Fruit fly (Drosophila melanogaster) whole organism, embryonic: ENCODE results near the gene CG31493.
A peak's percentile ranks its signal among the peaks of the same experiment; 100 is the strongest.

Source experiments
- B-H2 ChIP-seq: fragments of 200-800 bp; sonication (Bioruptor generic); optimal IDR thresholded peaks from 2 replicates; lab custom pipeline; 2018; ENCODE audit warnings: missing biosample characterization, mild to moderate bottlenecking, missing genetic modification characterization
- BEAF-32 ChIP-seq: fragments of 200-800 bp; sonication (Bioruptor generic); optimal IDR thresholded peaks from 3 replicates; lab custom pipeline; 2017; ENCODE audit warnings: missing biosample characterization, missing genetic modification characterization, mild to moderate bottlenecking, moderate library complexity, missing genetic modification reagents
- CG10267 ChIP-seq: fragments of 200-800 bp; sonication (Bioruptor generic); optimal IDR thresholded peaks from 2 replicates; lab custom pipeline; 2018; ENCODE audit warnings: missing biosample characterization, mild to moderate bottlenecking, missing genetic modification characterization, moderate library complexity
- CG10654 ChIP-seq: fragments of 200-800 bp; sonication (Bioruptor generic); optimal IDR thresholded peaks from 2 replicates; lab custom pipeline; 2016; ENCODE audit warnings: missing biosample characterization, missing genetic modification characterization
- CG11560 ChIP-seq: fragments of 200-800 bp; sonication (Bioruptor generic); IDR thresholded peaks from 3 replicates; pipeline ENCODE4 v1.3.6; 2022; ENCODE audit warnings: missing biosample characterization, missing genetic modification characterization
- CG12155 ChIP-seq: fragments of 200-800 bp; sonication (Bioruptor generic); optimal IDR thresholded peaks from 3 replicates; lab custom pipeline; 2016; ENCODE audit warnings: missing biosample characterization, missing genetic modification characterization
- CG12219 ChIP-seq: fragments of 200-800 bp; sonication (Bioruptor generic); optimal IDR thresholded peaks from 3 replicates; lab custom pipeline; 2018; ENCODE audit warnings: missing biosample characterization, mild to moderate bottlenecking, missing genetic modification characterization
- CG12391 ChIP-seq: fragments of 200-800 bp; sonication (Bioruptor generic); optimal IDR thresholded peaks from 3 replicates; lab custom pipeline; 2018; ENCODE audit warnings: missing biosample characterization, mild to moderate bottlenecking, missing genetic modification characterization, moderate library complexity
- CG12744 ChIP-seq: fragments of 200-800 bp; sonication (Bioruptor generic); optimal IDR thresholded peaks from 2 replicates; lab custom pipeline; 2016; ENCODE audit warnings: missing biosample characterization, missing genetic modification characterization
- CG13424 ChIP-seq: fragments of 200-800 bp; sonication (Bioruptor generic); optimal IDR thresholded peaks from 2 replicates; lab custom pipeline; 2019; ENCODE audit warnings: missing biosample characterization, mild to moderate bottlenecking, missing genetic modification characterization, moderate library complexity
- CG14860 ChIP-seq: fragments of 200-800 bp; sonication (Bioruptor generic); IDR thresholded peaks from 3 replicates; pipeline ENCODE4 v1.3.6; 2022; ENCODE audit warnings: missing biosample characterization, missing genetic modification characterization; ENCODE audit not compliant: partially characterized antibody
- CG1529 ChIP-seq: fragments of 200-800 bp; sonication (Bioruptor generic); optimal IDR thresholded peaks from 3 replicates; lab custom pipeline; 2018; ENCODE audit warnings: missing biosample characterization, missing genetic modification characterization
- CG1602 ChIP-seq: fragments of 200-800 bp; sonication (Bioruptor generic); optimal IDR thresholded peaks from 3 replicates; lab custom pipeline; 2016; ENCODE audit warnings: missing biosample characterization, missing genetic modification characterization
- CG1603 ChIP-seq: fragments of 200-800 bp; sonication (Bioruptor generic); optimal IDR thresholded peaks from 2 replicates; lab custom pipeline; 2019; ENCODE audit warnings: missing biosample characterization, mild to moderate bottlenecking, missing genetic modification characterization, moderate library complexity
- CG17186 ChIP-seq: fragments of 200-800 bp; sonication (Bioruptor generic); optimal IDR thresholded peaks from 3 replicates; lab custom pipeline; 2017; ENCODE audit warnings: missing biosample characterization, missing genetic modification reagents, missing genetic modification characterization
- CG2199 ChIP-seq: fragments of 200-800 bp; sonication (Bioruptor generic); IDR thresholded peaks from 3 replicates; pipeline ENCODE4 v1.3.6; 2022; ENCODE audit warnings: missing biosample characterization, missing genetic modification characterization
- CG2712 ChIP-seq: fragments of 200-800 bp; optimal IDR thresholded peaks from 3 replicates; lab custom pipeline; 2019; ENCODE audit warnings: missing biosample characterization, mild to moderate bottlenecking, missing genetic modification characterization, moderate library complexity
- CG3163 ChIP-seq: fragments of 200-800 bp; sonication (Bioruptor generic); optimal IDR thresholded peaks from 3 replicates; lab custom pipeline; 2016; ENCODE audit warnings: missing biosample characterization, missing genetic modification characterization
- CG33213 ChIP-seq: fragments of 200-800 bp; sonication (Bioruptor generic); optimal IDR thresholded peaks from 3 replicates; lab custom pipeline; 2016; ENCODE audit warnings: missing biosample characterization, missing genetic modification characterization
- CG34422 ChIP-seq: fragments of 200-800 bp; sonication (Bioruptor generic); IDR thresholded peaks from 3 replicates; pipeline ENCODE4 v1.3.6; 2022; ENCODE audit warnings: missing biosample characterization, missing genetic modification characterization
- CG3847 ChIP-seq: fragments of 200-800 bp; sonication (Bioruptor generic); IDR thresholded peaks from 2 replicates; pipeline ENCODE4 v1.3.6; 2022; ENCODE audit warnings: missing biosample characterization, missing genetic modification characterization
- CG7786 ChIP-seq: fragments of 200-800 bp; sonication (Bioruptor generic); optimal IDR thresholded peaks from 2 replicates; lab custom pipeline; 2016; ENCODE audit warnings: missing biosample characterization, missing genetic modification characterization
- CG8281 ChIP-seq: fragments of 200-800 bp; sonication (Bioruptor generic); optimal IDR thresholded peaks from 2 replicates; lab custom pipeline; 2018; ENCODE audit warnings: missing biosample characterization, mild to moderate bottlenecking, missing genetic modification characterization, moderate library complexity
- CG8290 ChIP-seq, 3 experiments: fragments of 200-800 bp; sonication (Bioruptor generic); optimal IDR thresholded peaks; 2 replicates each; lab custom pipeline; 2016 to 2019; ENCODE audit warnings: missing biosample characterization in 3 of 3, missing genetic modification characterization in 3 of 3, mild to moderate bottlenecking in 2 of 3, moderate library complexity in 1 of 3
- CG8388 ChIP-seq: fragments of 200-800 bp; sonication (Bioruptor generic); optimal IDR thresholded peaks from 2 replicates; lab custom pipeline; 2019; ENCODE audit warnings: missing biosample characterization, mild to moderate bottlenecking, missing genetic modification characterization, moderate library complexity
- Dad ChIP-seq: fragments of 200-800 bp; sonication (Bioruptor generic); optimal IDR thresholded peaks from 3 replicates; lab custom pipeline; 2016; ENCODE audit warnings: missing biosample characterization, missing genetic modification characterization
- Dp ChIP-seq: fragments of 200-800 bp; sonication (Bioruptor generic); optimal IDR thresholded peaks from 2 replicates; lab custom pipeline; 2018; ENCODE audit warnings: missing biosample characterization, mild to moderate bottlenecking, missing genetic modification characterization, moderate library complexity
- Ets97D ChIP-seq: fragments of 200-800 bp; sonication (Bioruptor generic); optimal IDR thresholded peaks from 3 replicates; lab custom pipeline; 2016; ENCODE audit warnings: missing biosample characterization, missing genetic modification characterization
- HmgZ ChIP-seq: fragments of 200-800 bp; sonication (Bioruptor generic); optimal IDR thresholded peaks from 2 replicates; lab custom pipeline; 2018; ENCODE audit warnings: missing biosample characterization, mild to moderate bottlenecking, missing genetic modification characterization
- Hmr ChIP-seq: fragments of 200-800 bp; sonication (Bioruptor generic); optimal IDR thresholded peaks from 3 replicates; lab custom pipeline; 2017; ENCODE audit warnings: mild to moderate bottlenecking, missing biosample characterization, missing genetic modification reagents, missing genetic modification characterization
- Hsf ChIP-seq: fragments of 200-800 bp; sonication (Bioruptor generic); optimal IDR thresholded peaks from 3 replicates; lab custom pipeline; 2016; ENCODE audit warnings: missing biosample characterization, missing genetic modification characterization
- MESR4 ChIP-seq: fragments of 200-800 bp; sonication (Bioruptor generic); optimal IDR thresholded peaks from 2 replicates; lab custom pipeline; 2018; ENCODE audit warnings: missing biosample characterization, mild to moderate bottlenecking, missing genetic modification characterization, moderate library complexity
- NfI ChIP-seq: fragments of 200-800 bp; sonication (Bioruptor generic); optimal IDR thresholded peaks from 3 replicates; lab custom pipeline; 2018; ENCODE audit warnings: missing biosample characterization, mild to moderate bottlenecking, missing genetic modification characterization, moderate library complexity
- Opbp ChIP-seq: fragments of 200-800 bp; sonication (Bioruptor generic); IDR thresholded peaks from 3 replicates; pipeline ENCODE4 v1.3.6; 2022; ENCODE audit warnings: missing biosample characterization, missing genetic modification characterization; ENCODE audit not compliant: partially characterized antibody
- Six4 ChIP-seq: fragments of 200-800 bp; sonication (Bioruptor generic); optimal IDR thresholded peaks from 2 replicates; lab custom pipeline; 2016; ENCODE audit warnings: missing biosample characterization, missing genetic modification characterization
- chif ChIP-seq, 2 experiments: fragments of 200-800 bp; sonication (Bioruptor generic); optimal IDR thresholded peaks; 3 replicates each; lab custom pipeline; 2016; ENCODE audit warnings: missing biosample characterization in 2 of 2, missing genetic modification characterization in 2 of 2
- ci ChIP-seq: fragments of 200-800 bp; sonication (Bioruptor generic); IDR thresholded peaks from 3 replicates; pipeline ENCODE4 v1.3.6; 2022; ENCODE audit warnings: missing biosample characterization, missing genetic modification characterization
- emc ChIP-seq: fragments of 200-800 bp; sonication (Bioruptor generic); optimal IDR thresholded peaks from 2 replicates; lab custom pipeline; 2016; ENCODE audit warnings: missing biosample characterization, missing genetic modification characterization
- gem ChIP-seq: fragments of 200-800 bp; sonication (Bioruptor generic); optimal IDR thresholded peaks from 2 replicates; lab custom pipeline; 2019; ENCODE audit warnings: missing biosample characterization, mild to moderate bottlenecking, missing genetic modification characterization, moderate library complexity
- gfzf ChIP-seq: fragments of 200-800 bp; sonication (Bioruptor generic); optimal IDR thresholded peaks from 2 replicates; lab custom pipeline; 2016; ENCODE audit warnings: missing biosample characterization, mild to moderate bottlenecking, missing genetic modification characterization, moderate library complexity
- inv ChIP-seq: fragments of 200-800 bp; sonication (Bioruptor generic); IDR thresholded peaks from 2 replicates; pipeline ENCODE4 v1.3.6; 2022; ENCODE audit warnings: missing biosample characterization, missing genetic modification characterization; ENCODE audit not compliant: partially characterized antibody
- jigr1 ChIP-seq: fragments of 200-800 bp; sonication (Bioruptor generic); IDR thresholded peaks from 3 replicates; pipeline ENCODE4 v1.3.6; 2022; ENCODE audit warnings: missing biosample characterization, missing genetic modification characterization
- row ChIP-seq: fragments of 200-800 bp; sonication (Bioruptor generic); IDR thresholded peaks from 3 replicates; pipeline ENCODE4 v1.3.6; 2022; ENCODE audit warnings: missing biosample characterization, missing genetic modification characterization
- sens ChIP-seq: fragments of 200-800 bp; sonication (Bioruptor generic); peaks from one replicate; lab custom pipeline; 2016; ENCODE audit warnings: missing biosample characterization, missing genetic modification characterization
- sima ChIP-seq: fragments of 200-800 bp; sonication (Bioruptor generic); optimal IDR thresholded peaks from 2 replicates; lab custom pipeline; 2016; ENCODE audit warnings: missing biosample characterization, missing genetic modification characterization
- twi ChIP-seq: fragments of 200-800 bp; optimal IDR thresholded peaks from 2 replicates; lab custom pipeline; 2019; ENCODE audit warnings: missing biosample characterization, mild to moderate bottlenecking, missing genetic modification characterization, moderate library complexity
- vvl ChIP-seq: fragments of 200-800 bp; sonication (Bioruptor generic); IDR thresholded peaks from 2 replicates; pipeline ENCODE4 v1.3.6; 2022; ENCODE audit warnings: missing biosample characterization, missing genetic modification characterization
- zen ChIP-seq: fragments of 200-800 bp; sonication (Bioruptor generic); optimal IDR thresholded peaks from 3 replicates; lab custom pipeline; 2018; ENCODE audit warnings: missing biosample characterization, mild to moderate bottlenecking, missing genetic modification characterization, moderate library complexity
- zen2 ChIP-seq: fragments of 200-800 bp; sonication (Bioruptor generic); IDR thresholded peaks from 3 replicates; pipeline ENCODE4 v1.3.6; 2022; ENCODE audit warnings: missing biosample characterization, missing genetic modification characterization; ENCODE audit not compliant: partially characterized antibody
- zfh1 ChIP-seq: fragments of 200-800 bp; sonication (Bioruptor generic); IDR thresholded peaks from 3 replicates; pipeline ENCODE4 v1.3.6; 2022; ENCODE audit warnings: missing biosample characterization, missing genetic modification characterization

Gene CG31493

dm6 chr3R:7091904-7092303, 39.5 kb upstream of the CG31493 start (continued):
- TF ChIP-seq inv (GFP tag; lab: Robert Waterston, UW) (peak; percentile 44), CG7786 (GFP tag; lab: Kevin White, UChicago) (no peak), CG1529 (GFP tag; lab: Kevin White, UChicago) (peak; percentile 12), twi (tag; lab: Kevin White, UChicago) (peak; percentile 2), CG2712 (tag; lab: Kevin White, UChicago) (peak; percentile 37), HmgZ (tag; lab: Kevin White, UChicago) (peak; percentile 52), Opbp (GFP tag; lab: Robert Waterston, UW) (peak; percentile 86), CG12155 (GFP tag; lab: Kevin White, UChicago) (peak; percentile 38), Dad (GFP tag; lab: Kevin White, UChicago) (peak; percentile 7), Hsf (GFP tag; lab: Kevin White, UChicago) (peak; percentile 34), vvl (GFP tag; lab: Robert Waterston, UW) (0 out of 2 replicates have a peak, but pooled peaks have one; percentile 16), CG13424 (tag; lab: Kevin White, UChicago) (peak; percentile 27), CG12744 (GFP tag; lab: Kevin White, UChicago) (peak; percentile 24), B-H2 (peak; percentile 46), CG17186 (peak; percentile 3), Dp (GFP tag; lab: Kevin White, UChicago) (peak; percentile 37), CG33213 (GFP tag; lab: Kevin White, UChicago) (peak; percentile 61), CG1602 (GFP tag; lab: Kevin White, UChicago) (peak; percentile 16), zfh1 (GFP tag; lab: Robert Waterston, UW) (0 out of 3 replicates have a peak, but pooled peaks have one; percentile 5), sens (GFP tag; lab: Kevin White, UChicago) (peak; percentile 91), CG2199 (GFP tag; lab: Robert Waterston, UW) (peak; percentile 73; the same call in 1 of the 3 replicates), ci (GFP tag; lab: Robert Waterston, UW) (peak; percentile 46; the same call in 1 of the 3 replicates), row (peak; percentile 64), chif (GFP tag; optimal IDR thresholded peaks at IDR 0.05; lab: Kevin White, UChicago) (peak in 1 of 2 experiments; percentile 7), zen2 (GFP tag; lab: Robert Waterston, UW) (peak; percentile 58; the same call in 2 of the 3 replicates), jigr1 (GFP tag; lab: Robert Waterston, UW) (no peak), BEAF-32 (GFP tag; lab: Kevin White, UChicago) (peak; percentile 71), CG14860 (GFP tag; lab: Robert Waterston, UW) (peak; percentile 70), CG12391 (peak; percentile 57), CG1603 (tag; lab: Kevin White, UChicago) (peak; percentile 70), CG8281 (peak; percentile 96), zen (peak; percentile 7), NfI (GFP tag; lab: Kevin White, UChicago) (peak; percentile 10), CG3847 (GFP tag; lab: Robert Waterston, UW) (peak; percentile 43), emc (no peak), CG10267 (tag; lab: Kevin White, UChicago) (peak; percentile 70), CG12219 (GFP tag; lab: Kevin White, UChicago) (no peak), Six4 (peak; percentile 4), gfzf (peak; percentile 39), Ets97D (GFP tag; lab: Kevin White, UChicago) (peak; percentile 73), CG8388 (peak; percentile 25), CG10654 (GFP tag; lab: Kevin White, UChicago) (no peak), CG8290 (GFP tag; optimal IDR thresholded peaks at IDR 0.05; lab: Kevin White, UChicago) (peak; percentile 71), CG8290 (tag; optimal IDR thresholded peaks at IDR 0.05; lab: Kevin White, UChicago) (no peak), CG3163 (peak; percentile 38), sima (GFP tag; lab: Kevin White, UChicago) (no peak), Hmr (GFP tag; lab: Kevin White, UChicago) (peak; percentile 26), CG11560 (tag; lab: Robert Waterston, UW) (no peak), MESR4 (peak; percentile 43), gem (tag; lab: Kevin White, UChicago) (no peak), CG34422 (GFP tag; lab: Robert Waterston, UW) (peak; percentile 20; the same call in 1 of the 3 replicates)
